Fruit fly (Drosophila melanogaster) whole organism, embryonic: ENCODE data around the gene CG14105.
A peak's percentile ranks its signal among the peaks of the same experiment; 100 is the strongest.

ENCODE experiments used
- Abd-B ChIP-seq: fragments of 200-800 bp; sonication (Bioruptor generic); optimal IDR thresholded peaks from 2 replicates; lab custom pipeline; 2018; ENCODE audit warnings: missing biosample characterization, mild to moderate bottlenecking, missing genetic modification characterization, moderate library complexity
- Asciz ChIP-seq: fragments of 200-800 bp; sonication (Bioruptor generic); optimal IDR thresholded peaks from 2 replicates; lab custom pipeline; 2017; ENCODE audit warnings: missing biosample characterization, mild to moderate bottlenecking, missing genetic modification characterization, missing genetic modification reagents
- C15 ChIP-seq: fragments of 200-800 bp; sonication (Bioruptor generic); IDR thresholded peaks from 3 replicates; pipeline ENCODE4 v1.3.6; 2022; ENCODE audit warnings: missing biosample characterization, missing genetic modification characterization
- CG10274 ChIP-seq: fragments of 200-800 bp; sonication (Bioruptor generic); optimal IDR thresholded peaks from 3 replicates; lab custom pipeline; 2017; ENCODE audit warnings: missing biosample characterization, mild to moderate bottlenecking, missing genetic modification characterization
- CG10366 ChIP-seq: fragments of 200-800 bp; sonication (Bioruptor generic); IDR thresholded peaks from 2 replicates; pipeline ENCODE4 v1.3.6; 2022; ENCODE audit warnings: missing biosample characterization, missing genetic modification characterization
- CG12219 ChIP-seq: fragments of 200-800 bp; sonication (Bioruptor generic); optimal IDR thresholded peaks from 3 replicates; lab custom pipeline; 2018; ENCODE audit warnings: missing biosample characterization, mild to moderate bottlenecking, missing genetic modification characterization
- CG12299 ChIP-seq: fragments of 200-800 bp; sonication (Bioruptor generic); optimal IDR thresholded peaks from 2 replicates; lab custom pipeline; 2018; ENCODE audit warnings: missing biosample characterization, mild to moderate bottlenecking, missing genetic modification characterization
- CG12659 ChIP-seq: fragments of 200-800 bp; sonication (Bioruptor generic); optimal IDR thresholded peaks from 3 replicates; lab custom pipeline; 2017; ENCODE audit warnings: mild to moderate bottlenecking, missing biosample characterization, missing genetic modification reagents, missing genetic modification characterization
- CG13624 ChIP-seq: fragments of 200-800 bp; sonication (Bioruptor generic); optimal IDR thresholded peaks from 2 replicates; lab custom pipeline; 2016; ENCODE audit warnings: missing biosample characterization, missing genetic modification characterization
- CG13775 ChIP-seq: fragments of 200-800 bp; sonication (Bioruptor generic); optimal IDR thresholded peaks from 3 replicates; lab custom pipeline; 2017; ENCODE audit warnings: missing biosample characterization, mild to moderate bottlenecking, missing genetic modification characterization
- CG14710 ChIP-seq: fragments of 200-800 bp; sonication (Bioruptor generic); optimal IDR thresholded peaks from 3 replicates; lab custom pipeline; 2019; ENCODE audit warnings: missing biosample characterization, mild to moderate bottlenecking, missing genetic modification characterization, moderate library complexity
- CG1647 ChIP-seq: fragments of 200-800 bp; sonication (Bioruptor generic); optimal IDR thresholded peaks from 3 replicates; lab custom pipeline; 2016; ENCODE audit warnings: missing biosample characterization, missing genetic modification characterization
- CG16779 ChIP-seq: fragments of 200-800 bp; sonication (Bioruptor generic); IDR thresholded peaks from 2 replicates; pipeline ENCODE4 v1.3.6; 2022; ENCODE audit warnings: missing biosample characterization, missing genetic modification characterization
- CG16813 ChIP-seq: fragments of 200-800 bp; sonication (Bioruptor generic); IDR thresholded peaks from 3 replicates; pipeline ENCODE4 v1.3.6; 2022; ENCODE audit warnings: missing biosample characterization, missing genetic modification characterization; ENCODE audit not compliant: partially characterized antibody
- CG16863 ChIP-seq: fragments of 200-800 bp; sonication (Bioruptor generic); optimal IDR thresholded peaks from 3 replicates; lab custom pipeline; 2016; ENCODE audit warnings: missing biosample characterization, missing genetic modification characterization
- CG17328 ChIP-seq: fragments of 200-800 bp; sonication (Bioruptor generic); IDR thresholded peaks from 2 replicates; pipeline ENCODE4 v1.3.6; 2022; ENCODE audit warnings: missing biosample characterization, missing genetic modification characterization
- CG17568 ChIP-seq: fragments of 200-800 bp; sonication (Bioruptor generic); optimal IDR thresholded peaks from 2 replicates; lab custom pipeline; 2018; ENCODE audit warnings: missing biosample characterization, mild to moderate bottlenecking, missing genetic modification characterization, moderate library complexity
- CG3281 ChIP-seq: fragments of 200-800 bp; sonication (Bioruptor generic); optimal IDR thresholded peaks from 3 replicates; lab custom pipeline; 2017; ENCODE audit warnings: missing biosample characterization, mild to moderate bottlenecking, missing genetic modification characterization
- CG3847 ChIP-seq: fragments of 200-800 bp; sonication (Bioruptor generic); IDR thresholded peaks from 2 replicates; pipeline ENCODE4 v1.3.6; 2022; ENCODE audit warnings: missing biosample characterization, missing genetic modification characterization
- CG4424 ChIP-seq: fragments of 200-800 bp; sonication (Bioruptor generic); optimal IDR thresholded peaks from 3 replicates; lab custom pipeline; 2016; ENCODE audit warnings: missing biosample characterization, missing genetic modification characterization
- CG4617 ChIP-seq: fragments of 200-800 bp; sonication (Bioruptor generic); optimal IDR thresholded peaks from 3 replicates; lab custom pipeline; 2016; ENCODE audit warnings: missing biosample characterization, missing genetic modification characterization, borderline replicate concordance
- CG6689 ChIP-seq: fragments of 200-800 bp; sonication (Bioruptor generic); IDR thresholded peaks from 2 replicates; pipeline ENCODE4 v1.3.6; 2022; ENCODE audit warnings: missing biosample characterization, missing genetic modification characterization
- CG6813 ChIP-seq: fragments of 200-800 bp; sonication (Bioruptor generic); optimal IDR thresholded peaks from 2 replicates; lab custom pipeline; 2017; ENCODE audit warnings: missing biosample characterization, missing genetic modification characterization, mild to moderate bottlenecking, moderate library complexity, missing genetic modification reagents
- CG6854 ChIP-seq: fragments of 200-800 bp; sonication (Bioruptor generic); optimal IDR thresholded peaks from 3 replicates; lab custom pipeline; 2017; ENCODE audit warnings: missing biosample characterization, mild to moderate bottlenecking, missing genetic modification characterization
- CG9932 ChIP-seq: fragments of 200-800 bp; sonication (Bioruptor generic); IDR thresholded peaks from 2 replicates; pipeline ENCODE4 v1.3.6; 2022; ENCODE audit warnings: missing biosample characterization, missing genetic modification characterization
- Camta ChIP-seq: fragments of 200-800 bp; sonication (Bioruptor generic); optimal IDR thresholded peaks from 2 replicates; lab custom pipeline; 2016; ENCODE audit warnings: missing biosample characterization, missing genetic modification characterization
- Dip3 ChIP-seq: fragments of 200-800 bp; sonication (Bioruptor generic); optimal IDR thresholded peaks from 3 replicates; lab custom pipeline; 2016; ENCODE audit warnings: missing biosample characterization, missing genetic modification characterization
- Dref ChIP-seq: fragments of 200-800 bp; sonication (Bioruptor generic); IDR thresholded peaks from 2 replicates; pipeline ENCODE4 v1.3.6; 2022; ENCODE audit warnings: missing biosample characterization, missing genetic modification characterization
- Drgx ChIP-seq: fragments of 200-800 bp; sonication (Bioruptor generic); IDR thresholded peaks from 2 replicates; pipeline ENCODE4 v1.3.6; 2022; ENCODE audit warnings: missing biosample characterization, missing genetic modification characterization
- Elba2 ChIP-seq: fragments of 200-800 bp; sonication (Bioruptor generic); optimal IDR thresholded peaks from 3 replicates; lab custom pipeline; 2016; ENCODE audit warnings: missing biosample characterization, missing genetic modification characterization
- HmgD ChIP-seq: fragments of 200-800 bp; sonication (Bioruptor generic); optimal IDR thresholded peaks from 3 replicates; lab custom pipeline; 2016; ENCODE audit warnings: missing biosample characterization, missing genetic modification characterization
- Hr39 ChIP-seq: fragments of >200 bp; optimal IDR thresholded peaks from 2 replicates; lab custom pipeline; 2017
- Hr78 ChIP-seq, 2 experiments: fragments of 200-800 bp in 1 of 2; fragments of >200 bp in 1 of 2; sonication (Bioruptor generic) in 1 of 2; optimal IDR thresholded peaks; 2 replicates each; lab custom pipeline; 2017 to 2019; ENCODE audit warnings: missing biosample characterization in 2 of 2, missing genetic modification characterization in 2 of 2, mild to moderate bottlenecking in 1 of 2, moderate library complexity in 1 of 2
- Lpt ChIP-seq: fragments of >200 bp; optimal IDR thresholded peaks from 2 replicates; lab custom pipeline; 2018; ENCODE audit warnings: missing biosample characterization, missing genetic modification characterization
- Mad ChIP-seq: fragments of 200-800 bp; sonication (Bioruptor generic); optimal IDR thresholded peaks from 2 replicates; lab custom pipeline; 2016; ENCODE audit warnings: missing biosample characterization, missing genetic modification characterization
- Med ChIP-seq: fragments of 200-800 bp; sonication (Bioruptor generic); peaks from one replicate; lab custom pipeline; 2016; ENCODE audit warnings: missing biosample characterization, missing genetic modification characterization, mild to moderate bottlenecking, inconsistent platforms, moderate library complexity
- Myb ChIP-seq: fragments of 200-800 bp; sonication (Bioruptor generic); optimal IDR thresholded peaks from 2 replicates; lab custom pipeline; 2016; ENCODE audit warnings: missing biosample characterization, missing genetic modification characterization
- Nf-YC ChIP-seq: fragments of 200-800 bp; optimal IDR thresholded peaks from 3 replicates; lab custom pipeline; 2019; ENCODE audit warnings: missing biosample characterization, mild to moderate bottlenecking, missing genetic modification characterization, moderate library complexity
- Sry-β ChIP-seq: fragments of 200-800 bp; sonication (Bioruptor generic); optimal IDR thresholded peaks from 2 replicates; lab custom pipeline; 2018; ENCODE audit warnings: missing biosample characterization, mild to moderate bottlenecking, missing genetic modification characterization, moderate library complexity
- az2 ChIP-seq: fragments of 200-800 bp; sonication (Bioruptor generic); optimal IDR thresholded peaks from 3 replicates; lab custom pipeline; 2016; ENCODE audit warnings: missing biosample characterization, missing genetic modification characterization
- da ChIP-seq: fragments of 200-800 bp; sonication (Bioruptor generic); optimal IDR thresholded peaks from 2 replicates; lab custom pipeline; 2016; ENCODE audit warnings: missing biosample characterization, missing genetic modification characterization
- dysf ChIP-seq: fragments of 200-800 bp; sonication (Bioruptor generic); IDR thresholded peaks from 3 replicates; pipeline ENCODE4 v1.3.6; 2022; ENCODE audit warnings: missing biosample characterization, missing genetic modification characterization
- gsb ChIP-seq: fragments of 200-800 bp; sonication (Bioruptor generic); IDR thresholded peaks from 2 replicates; pipeline ENCODE4 v1.3.6; 2022; ENCODE audit warnings: missing biosample characterization, missing genetic modification characterization
- inv ChIP-seq: fragments of 200-800 bp; sonication (Bioruptor generic); IDR thresholded peaks from 2 replicates; pipeline ENCODE4 v1.3.6; 2022; ENCODE audit warnings: missing biosample characterization, missing genetic modification characterization; ENCODE audit not compliant: partially characterized antibody
- pita ChIP-seq: fragments of 200-800 bp; sonication (Bioruptor generic); optimal IDR thresholded peaks from 2 replicates; lab custom pipeline; 2017; ENCODE audit warnings: missing biosample characterization, mild to moderate bottlenecking, missing genetic modification characterization
- prd ChIP-seq, 3 experiments: fragments of >200 bp in 2 of 3; fragments of 200-800 bp in 1 of 3; sonication (Bioruptor generic) in 1 of 3; optimal IDR thresholded peaks in 2 of 3; IDR thresholded peaks in 1 of 3; 2 replicates in 2 of 3; 3 replicates in 1 of 3; pipeline versions ENCODE4 v1.3.6 to Lab custom; 2017 to 2022; ENCODE audit warnings: missing biosample characterization in 1 of 3, missing genetic modification characterization in 1 of 3
- row ChIP-seq: fragments of 200-800 bp; sonication (Bioruptor generic); IDR thresholded peaks from 3 replicates; pipeline ENCODE4 v1.3.6; 2022; ENCODE audit warnings: missing biosample characterization, missing genetic modification characterization
- sens-2 ChIP-seq: fragments of 200-800 bp; sonication (Bioruptor generic); IDR thresholded peaks from 2 replicates; pipeline ENCODE4 v1.3.6; 2022; ENCODE audit warnings: missing biosample characterization, missing genetic modification characterization
- tio ChIP-seq: fragments of 200-800 bp; sonication (Bioruptor generic); optimal IDR thresholded peaks from 2 replicates; lab custom pipeline; 2017; ENCODE audit warnings: missing biosample characterization, missing genetic modification characterization, inconsistent platforms
- vnd ChIP-seq: fragments of 200-800 bp; sonication (Bioruptor generic); IDR thresholded peaks from 3 replicates; pipeline ENCODE4 v1.3.6; 2022; ENCODE audit warnings: missing biosample characterization, missing genetic modification characterization; ENCODE audit not compliant: partially characterized antibody
- wek ChIP-seq: fragments of 200-800 bp; sonication (Bioruptor generic); optimal IDR thresholded peaks from 3 replicates; lab custom pipeline; 2018; ENCODE audit warnings: missing biosample characterization, mild to moderate bottlenecking, missing genetic modification characterization, moderate library complexity

CG14105 gene

dm6 chr3L:13387608-13388007 is 38.9 kb downstream of the CG14105 start, which contains the start of gene CG10171 (continued):
- TF ChIP-seq CG9932 (GFP tag; lab: Robert Waterston, UW) (peak; percentile 45), CG12219 (no peak), CG4617 (peak; percentile 61), Abd-B (GFP tag; lab: Kevin White, UChicago) (peak; percentile 50), pita (peak; percentile 41), CG17568 (GFP tag; lab: Kevin White, UChicago) (no peak), tio (GFP tag; lab: Kevin White, UChicago) (no peak), CG16813 (GFP tag; lab: Robert Waterston, UW) (peak; percentile 38; the same call in 1 of the 3 replicates), CG13624 (GFP tag; lab: Kevin White, UChicago) (no peak), CG13775 (GFP tag; lab: Kevin White, UChicago) (no peak), prd (optimal IDR thresholded peaks at IDR 0.05; lab: Kevin White, UChicago) (no peak), prd (GFP tag; IDR thresholded peaks at IDR 0.05; lab: Robert Waterston, UW) (no peak), CG4424 (no peak), Drgx (no peak), Hr39 (lab: Kevin White, UChicago) (no peak), Myb (GFP tag; lab: Kevin White, UChicago) (peak; percentile 76), Dip3 (GFP tag; lab: Kevin White, UChicago) (no peak), Elba2 (GFP tag; lab: Kevin White, UChicago) (no peak), Med (GFP tag; lab: Kevin White, UChicago) (peak; percentile 34), Camta (GFP tag; lab: Kevin White, UChicago) (no peak), row (GFP tag; lab: Robert Waterston, UW) (no peak), CG14710 (peak; percentile 44), Lpt (GFP tag; lab: Kevin White, UChicago) (no peak), da (GFP tag; lab: Kevin White, UChicago) (no peak), CG6854 (GFP tag; lab: Kevin White, UChicago) (no peak), CG10366 (GFP tag; lab: Robert Waterston, UW) (no peak), CG6689 (GFP tag; lab: Robert Waterston, UW) (no peak), az2 (no peak), CG17328 (no peak), CG3281 (no peak), CG12299 (tag; lab: Kevin White, UChicago) (no peak), C15 (GFP tag; lab: Robert Waterston, UW) (no peak), CG16863 (GFP tag; lab: Kevin White, UChicago) (no peak), dysf (GFP tag; lab: Robert Waterston, UW) (no peak), CG1647 (GFP tag; lab: Kevin White, UChicago) (no peak), wek (GFP tag; lab: Kevin White, UChicago) (no peak), CG6813 (GFP tag; lab: Kevin White, UChicago) (no peak), Hr78 (GFP tag; optimal IDR thresholded peaks at IDR 0.05; lab: Kevin White, UChicago) (peak in 1 of 2 experiments; percentile 84), CG16779 (no peak), CG3847 (GFP tag; lab: Robert Waterston, UW) (peak; percentile 89), CG10274 (GFP tag; lab: Kevin White, UChicago) (no peak), gsb (GFP tag; lab: Robert Waterston, UW) (no peak), HmgD (no peak), Sry-β (GFP tag; lab: Kevin White, UChicago) (no peak), sens-2 (GFP tag; lab: Robert Waterston, UW) (no peak), inv (GFP tag; lab: Robert Waterston, UW) (no peak), CG12659 (GFP tag; lab: Kevin White, UChicago) (peak; percentile 43), Nf-YC (tag; lab: Kevin White, UChicago) (peak; percentile 0), Mad (GFP tag; lab: Kevin White, UChicago) (no peak), Asciz (no peak), Dref (GFP tag; lab: Robert Waterston, UW) (peak; percentile 43; the same call in 1 of the 2 replicates), vnd (GFP tag; lab: Robert Waterston, UW) (0 out of 3 replicates have a peak, but pooled peaks have one; percentile 33)
